Worm (Caenorhabditis elegans): Measurements from ENCODE around the gene cthd-1.

cthd-1 gene

DNA sequence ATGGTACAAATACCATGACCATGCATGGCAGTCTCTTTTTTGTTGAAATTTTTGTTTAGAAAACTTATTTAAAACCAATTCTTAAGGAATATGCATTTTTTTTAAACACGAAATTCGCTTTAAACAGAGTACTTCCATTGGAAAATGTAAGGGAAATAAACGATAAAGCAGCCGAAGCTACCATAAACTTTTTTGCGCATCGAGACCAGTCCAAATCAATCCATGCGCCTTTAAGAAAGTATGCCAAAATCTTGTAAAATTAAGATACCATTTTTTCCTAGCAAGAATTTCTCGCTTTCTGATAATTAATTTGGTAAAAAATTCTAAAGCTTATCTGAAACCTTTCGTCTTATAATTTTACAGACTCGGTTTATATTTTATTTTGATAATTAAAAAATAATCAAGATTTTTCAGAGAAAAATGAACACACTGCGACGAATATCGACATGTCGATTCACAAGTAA lies 14.6 kb downstream of the cthd-1 start, which contains the start of gene ZK287.7:
Gene ZK287.7, plus strand, starts transcription at position 414 of the 464 bp plus-strand sequence.
- no peak for TF ChIP-seq aly-1 (tag; optimal IDR thresholded peaks at IDR 0.05)
- no peak for TF ChIP-seq scrt-1 (GFP tag; IDR thresholded peaks at IDR 0.05)
- no peak for TF ChIP-seq B0310.2 (tag; optimal IDR thresholded peaks at IDR 0.05)
- TF ChIP-seq ceh-13 (GFP tag; optimal IDR thresholded peaks at IDR 0.05): no peak
- no peak for TF ChIP-seq F13C5.2 (tag; optimal IDR thresholded peaks at IDR 0.05)
- no peak for TF ChIP-seq hnd-1 (tag; optimal IDR thresholded peaks at IDR 0.05)
- TF ChIP-seq tbx-37 (GFP tag; conservative IDR thresholded peaks at IDR 0.05): no peak
- no peak for TF ChIP-seq ceh-36 (tag; optimal IDR thresholded peaks at IDR 0.05)
- TF ChIP-seq pes-1 (GFP tag; IDR thresholded peaks at IDR 0.05): no peak
- TF ChIP-seq tbx-11 (GFP tag; IDR thresholded peaks at IDR 0.05): no peak
- no peak for TF ChIP-seq hmbx-1 (tag; optimal IDR thresholded peaks at IDR 0.05)
- no peak for TF ChIP-seq flt-1 (GFP tag; IDR thresholded peaks at IDR 0.05)
- no peak for TF ChIP-seq sea-1 (GFP tag; conservative IDR thresholded peaks at IDR 0.05)
- TF ChIP-seq tra-4 (tag; optimal IDR thresholded peaks at IDR 0.05): no peak
- no peak for TF ChIP-seq ets-7 (tag; optimal IDR thresholded peaks at IDR 0.05)
- TF ChIP-seq ama-1 (optimal IDR thresholded peaks at IDR 0.05): no peak
- no peak for TF ChIP-seq hmg-4 (GFP tag; optimal IDR thresholded peaks at IDR 0.05)

DNA sequence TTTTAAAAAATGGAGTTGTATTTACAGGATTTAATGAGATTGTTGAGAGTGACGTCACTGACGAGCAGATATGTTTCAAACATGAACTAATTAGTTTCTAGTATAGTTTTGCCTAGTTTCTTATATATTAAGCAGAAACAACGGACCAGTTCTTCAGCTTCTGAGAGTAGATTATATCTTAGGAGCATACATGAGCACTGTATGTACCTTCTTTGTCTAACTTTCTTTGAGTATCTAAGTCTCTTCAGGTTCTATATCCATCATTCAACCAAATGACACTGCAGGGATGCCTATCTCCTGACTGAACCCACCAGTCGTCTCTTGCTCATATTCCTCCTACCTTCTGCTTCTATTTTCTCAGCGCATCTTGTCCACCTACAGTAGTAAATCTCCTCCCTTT lies 18.6 kb downstream of the cthd-1 start, which contains the start of gene her-1:
Gene her-1, plus strand, starts transcription at position 301 of the 400 bp plus-strand sequence.
- TF ChIP-seq hmbx-1 (tag; optimal IDR thresholded peaks at IDR 0.05) (no peak), ets-7 (tag; optimal IDR thresholded peaks at IDR 0.05) (no peak), aly-1 (tag; optimal IDR thresholded peaks at IDR 0.05) (no peak), ama-1 (optimal IDR thresholded peaks at IDR 0.05) (no peak)

DNA sequence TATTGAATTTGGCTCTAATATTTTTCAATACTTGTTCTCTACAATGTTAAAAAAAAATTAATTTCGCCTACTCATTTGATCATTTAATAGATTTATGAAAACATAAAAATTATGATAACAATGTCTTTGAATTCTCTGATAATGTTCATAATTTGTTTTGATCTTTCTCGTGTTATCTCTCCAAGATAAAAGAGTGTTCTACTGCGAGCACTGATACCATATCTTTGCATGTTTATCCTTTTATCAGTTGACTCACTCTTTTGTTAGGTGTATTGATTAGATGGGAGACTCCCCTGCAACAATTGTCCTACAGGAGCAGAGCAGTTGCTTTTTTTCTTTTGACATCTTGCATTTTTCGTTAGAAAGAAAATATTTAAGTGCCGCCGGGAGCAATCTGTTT lies 21.1 kb downstream of the cthd-1 start:
- TF ChIP-seq aly-1 (tag; optimal IDR thresholded peaks at IDR 0.05) (no peak), F13C5.2 (tag; optimal IDR thresholded peaks at IDR 0.05) (no peak), flt-1 (GFP tag; IDR thresholded peaks at IDR 0.05) (no peak), hnd-1 (tag; optimal IDR thresholded peaks at IDR 0.05) (no peak), hmbx-1 (tag; optimal IDR thresholded peaks at IDR 0.05) (no peak), sea-1 (GFP tag; conservative IDR thresholded peaks at IDR 0.05) (no peak), ets-7 (tag; optimal IDR thresholded peaks at IDR 0.05) (no peak), ceh-13 (GFP tag; optimal IDR thresholded peaks at IDR 0.05) (no peak), pes-1 (GFP tag; IDR thresholded peaks at IDR 0.05) (no peak), tbx-37 (GFP tag; conservative IDR thresholded peaks at IDR 0.05) (no peak), tra-4 (tag; optimal IDR thresholded peaks at IDR 0.05) (no peak), hmg-4 (GFP tag; optimal IDR thresholded peaks at IDR 0.05) (no peak), scrt-1 (GFP tag; IDR thresholded peaks at IDR 0.05) (no peak), B0310.2 (tag; optimal IDR thresholded peaks at IDR 0.05) (no peak)

DNA sequence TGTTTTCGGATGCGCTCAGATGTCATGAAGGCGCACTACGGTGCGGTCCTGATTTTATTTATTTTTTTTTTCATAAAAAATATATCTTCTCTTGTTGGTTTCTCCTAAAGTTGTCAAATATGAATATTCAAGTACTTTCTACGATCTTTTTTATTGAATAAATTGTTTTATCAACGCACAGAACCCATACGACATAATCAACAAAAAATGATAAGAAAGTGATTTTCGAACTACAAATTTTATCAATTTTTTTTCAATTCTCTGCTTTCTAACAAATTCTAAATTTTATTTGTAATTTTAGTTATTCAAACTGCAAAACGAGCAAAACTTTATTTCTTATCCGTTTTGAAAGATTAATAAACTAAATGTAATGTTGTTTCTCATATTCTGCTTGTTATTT lies 23.8 kb downstream of the cthd-1 start:
- no peak for TF ChIP-seq aly-1 (tag; optimal IDR thresholded peaks at IDR 0.05)
- no peak for TF ChIP-seq B0310.2 (tag; optimal IDR thresholded peaks at IDR 0.05)
- no peak for TF ChIP-seq ets-7 (tag; optimal IDR thresholded peaks at IDR 0.05)
- TF ChIP-seq sea-1 (GFP tag; conservative IDR thresholded peaks at IDR 0.05): no peak
- no peak for TF ChIP-seq hmbx-1 (tag; optimal IDR thresholded peaks at IDR 0.05)
- TF ChIP-seq F13C5.2 (tag; optimal IDR thresholded peaks at IDR 0.05): no peak

DNA sequence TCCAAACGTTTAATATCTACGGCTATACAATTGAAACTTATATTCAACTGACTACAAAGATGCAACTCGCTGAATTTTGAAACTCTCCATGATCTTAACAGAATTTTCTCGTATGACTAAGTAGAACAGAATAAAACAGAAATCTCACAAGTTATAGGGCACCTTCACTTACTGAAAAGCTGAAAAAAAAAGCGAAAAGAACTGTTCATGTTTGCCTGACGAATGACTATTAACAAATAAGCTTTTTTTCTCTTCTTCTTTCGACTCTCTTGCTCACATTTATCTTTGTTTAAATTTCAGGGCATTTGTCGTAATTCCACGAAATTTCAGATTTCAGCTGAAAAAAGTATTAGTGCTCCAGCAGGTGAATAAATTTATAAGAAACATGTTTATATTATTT lies 24.7 kb downstream of the cthd-1 start, which contains the start of gene xbx-6:
Gene xbx-6, plus strand, starts transcription at position 301 of the 400 bp plus-strand sequence.
- TF ChIP-seq scrt-1 (GFP tag; IDR thresholded peaks at IDR 0.05): no peak
- TF ChIP-seq tra-4 (tag; optimal IDR thresholded peaks at IDR 0.05): no peak
- TF ChIP-seq ets-7 (tag; optimal IDR thresholded peaks at IDR 0.05): no peak
- no peak for TF ChIP-seq tbx-37 (GFP tag; conservative IDR thresholded peaks at IDR 0.05)
- TF ChIP-seq pes-1 (GFP tag; IDR thresholded peaks at IDR 0.05): no peak
- no peak for TF ChIP-seq F13C5.2 (tag; optimal IDR thresholded peaks at IDR 0.05)
- TF ChIP-seq hmbx-1 (tag; optimal IDR thresholded peaks at IDR 0.05): no peak
- TF ChIP-seq hmg-4 (GFP tag; optimal IDR thresholded peaks at IDR 0.05): no peak
- TF ChIP-seq sea-1 (GFP tag; conservative IDR thresholded peaks at IDR 0.05): no peak
- TF ChIP-seq ceh-13 (GFP tag; optimal IDR thresholded peaks at IDR 0.05): no peak
- no peak for TF ChIP-seq ama-1 (optimal IDR thresholded peaks at IDR 0.05)
- TF ChIP-seq B0310.2 (tag; optimal IDR thresholded peaks at IDR 0.05): no peak

DNA sequence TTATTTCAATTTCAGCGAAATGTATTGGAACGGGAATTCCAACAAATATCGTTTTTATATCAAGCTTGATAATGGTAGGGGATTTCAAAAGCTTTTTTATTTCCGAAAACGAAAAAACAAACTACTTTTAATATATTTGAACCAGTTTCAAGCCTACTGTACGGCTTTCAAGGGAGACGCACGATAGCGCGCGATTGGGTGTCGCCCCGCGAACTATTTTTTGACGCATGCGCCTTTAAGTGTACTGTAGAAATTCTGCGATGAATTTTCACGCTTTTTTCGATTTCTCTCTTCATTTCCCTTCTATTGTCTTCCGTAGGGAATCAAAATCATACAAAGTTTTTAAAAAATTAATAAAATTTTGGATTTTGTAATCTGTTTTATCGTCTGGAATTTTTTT lies 25.5 kb downstream of the cthd-1 start:
- no peak for TF ChIP-seq hmbx-1 (tag; optimal IDR thresholded peaks at IDR 0.05)
- TF ChIP-seq F13C5.2 (tag; optimal IDR thresholded peaks at IDR 0.05): no peak
- no peak for TF ChIP-seq tbx-37 (GFP tag; conservative IDR thresholded peaks at IDR 0.05)

DNA sequence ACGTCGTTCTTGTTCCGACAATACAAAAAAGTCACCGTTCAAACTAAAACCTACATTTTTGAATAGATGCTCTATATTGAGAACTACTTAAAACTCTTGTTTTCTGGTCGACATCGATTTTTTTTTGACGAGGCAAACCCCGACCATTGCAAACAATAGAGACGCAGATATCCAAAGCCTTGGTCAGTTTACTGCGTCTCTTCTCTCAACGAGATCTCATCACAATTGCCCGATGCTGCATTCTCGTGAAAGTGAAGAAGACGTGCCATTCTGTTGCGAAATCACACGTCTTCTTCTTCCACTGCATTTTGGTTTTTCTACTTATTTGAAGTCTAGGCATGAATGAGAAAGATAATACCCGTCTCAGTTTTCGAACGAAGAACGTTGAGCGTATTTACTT lies 26.3 kb downstream of the cthd-1 start:
- TF ChIP-seq ama-1 (optimal IDR thresholded peaks at IDR 0.05) (no peak), B0310.2 (tag; optimal IDR thresholded peaks at IDR 0.05) (no peak), sea-1 (GFP tag; conservative IDR thresholded peaks at IDR 0.05) (no peak), aly-1 (tag; optimal IDR thresholded peaks at IDR 0.05) (no peak), tbx-37 (GFP tag; conservative IDR thresholded peaks at IDR 0.05) (no peak), hmbx-1 (tag; optimal IDR thresholded peaks at IDR 0.05) (no peak), ceh-36 (tag; optimal IDR thresholded peaks at IDR 0.05) (no peak), hnd-1 (tag; optimal IDR thresholded peaks at IDR 0.05) (no peak), tra-4 (tag; optimal IDR thresholded peaks at IDR 0.05) (no peak), flt-1 (GFP tag; IDR thresholded peaks at IDR 0.05) (no peak), pes-1 (GFP tag; IDR thresholded peaks at IDR 0.05) (no peak), scrt-1 (GFP tag; IDR thresholded peaks at IDR 0.05) (no peak), hmg-4 (GFP tag; optimal IDR thresholded peaks at IDR 0.05) (no peak), ets-7 (tag; optimal IDR thresholded peaks at IDR 0.05) (no peak), ceh-13 (GFP tag; optimal IDR thresholded peaks at IDR 0.05) (no peak), F13C5.2 (tag; optimal IDR thresholded peaks at IDR 0.05) (no peak), tbx-11 (GFP tag; IDR thresholded peaks at IDR 0.05) (no peak)

DNA sequence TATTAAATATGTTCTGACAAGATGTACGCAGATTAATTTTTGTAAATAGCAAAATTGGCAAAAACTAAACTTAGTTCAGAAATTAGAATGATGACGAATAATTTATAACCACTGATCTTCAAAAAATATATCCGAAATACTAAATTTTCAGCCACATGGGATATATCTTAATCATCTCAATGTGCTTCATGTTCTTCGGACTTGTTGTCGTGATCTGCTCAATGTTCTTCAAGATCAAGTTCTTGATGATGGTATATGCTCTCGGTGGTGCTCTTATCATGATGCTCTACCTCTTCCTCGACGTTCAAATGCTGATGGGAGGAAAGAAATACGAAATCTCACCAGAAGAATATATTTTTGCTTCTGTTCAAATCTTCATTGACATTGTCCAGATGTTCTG lies 28.5 kb downstream of the cthd-1 start:
- TF ChIP-seq hnd-1 (tag; optimal IDR thresholded peaks at IDR 0.05) (no peak), ama-1 (optimal IDR thresholded peaks at IDR 0.05) (no peak), aly-1 (tag; optimal IDR thresholded peaks at IDR 0.05) (no peak), flt-1 (GFP tag; IDR thresholded peaks at IDR 0.05) (no peak), B0310.2 (tag; optimal IDR thresholded peaks at IDR 0.05) (no peak), sea-1 (GFP tag; conservative IDR thresholded peaks at IDR 0.05) (no peak), ceh-36 (tag; optimal IDR thresholded peaks at IDR 0.05) (no peak), tbx-11 (GFP tag; IDR thresholded peaks at IDR 0.05) (no peak), tbx-37 (GFP tag; conservative IDR thresholded peaks at IDR 0.05) (no peak), ets-7 (tag; optimal IDR thresholded peaks at IDR 0.05) (no peak), pes-1 (GFP tag; IDR thresholded peaks at IDR 0.05) (no peak), scrt-1 (GFP tag; IDR thresholded peaks at IDR 0.05) (no peak), hmbx-1 (tag; optimal IDR thresholded peaks at IDR 0.05) (no peak), hmg-4 (GFP tag; optimal IDR thresholded peaks at IDR 0.05) (no peak), tra-4 (tag; optimal IDR thresholded peaks at IDR 0.05) (no peak), ceh-13 (GFP tag; optimal IDR thresholded peaks at IDR 0.05) (no peak), F13C5.2 (tag; optimal IDR thresholded peaks at IDR 0.05) (no peak)
